Worm (Caenorhabditis elegans) whole organism, L1 larva: Measurements from ENCODE around the gene lido-15.

ENCODE experiments used
- lin-13 ChIP-seq: fragments of 150-350 bp; optimal IDR thresholded peaks from 2 replicates; lab custom pipeline; 2014; ENCODE audit warnings: missing biosample characterization, missing genetic modification reagents, missing genetic modification characterization
- nhr-11 ChIP-seq: fragments of 150-350 bp; optimal IDR thresholded peaks from 2 replicates; lab custom pipeline; 2014; ENCODE audit warnings: missing biosample characterization, missing genetic modification characterization

- no peak for TF ChIP-seq nhr-11
- TF ChIP-seq lin-13 (GFP tag; lab: Kevin White, UChicago), result no peak
These were observed 8.9 kb upstream of the lido-15 start, which contains the start of gene ins-32 for ce11 chrII:3803219-3803618.
